Worm (Caenorhabditis elegans) whole organism, late embryonic: ENCODE results near the gene ZC443.2.

Experiments used
- C08G9.2 ChIP-seq: sonication (generic microtip); optimal IDR thresholded peaks from 2 replicates; lab custom pipeline; 2016; ENCODE audit warnings: mild to moderate bottlenecking, missing genetic modification characterization, moderate library complexity, missing compliant biosample characterization
- K02D7.2 ChIP-seq: sonication (generic microtip); optimal IDR thresholded peaks from 2 replicates; lab custom pipeline; 2017; ENCODE audit warnings: mild to moderate bottlenecking, missing genetic modification characterization, missing compliant biosample characterization
- K09A11.1 ChIP-seq: sonication (generic microtip); optimal IDR thresholded peaks from 2 replicates; lab custom pipeline; 2017; ENCODE audit warnings: antibody characterized with exemption, mild to moderate bottlenecking, missing genetic modification characterization, missing compliant biosample characterization; ENCODE audit not compliant: insufficient read depth
- ama-1 ChIP-seq: fragments of 150-350 bp; optimal IDR thresholded peaks from 2 replicates; lab custom pipeline; 2014
- ceh-14 ChIP-seq: sonication (generic microtip); optimal IDR thresholded peaks from 2 replicates; lab custom pipeline; 2016; ENCODE audit warnings: missing genotype, missing genetic modification characterization, missing compliant biosample characterization
- ceh-19 ChIP-seq: fragments of 200-800 bp; sonication (Bioruptor generic); optimal IDR thresholded peaks from 2 replicates; lab custom pipeline; 2018; ENCODE audit warnings: mild to moderate bottlenecking, missing genetic modification characterization, missing compliant biosample characterization
- ceh-2 ChIP-seq: sonication (generic microtip); optimal IDR thresholded peaks from 2 replicates; lab custom pipeline; 2016; ENCODE audit warnings: missing genotype, missing genetic modification characterization, missing compliant biosample characterization
- ceh-22 ChIP-seq: sonication (generic microtip); optimal IDR thresholded peaks from 2 replicates; lab custom pipeline; 2017; ENCODE audit warnings: missing biosample characterization, missing genetic modification characterization
- ceh-24 ChIP-seq: sonication (generic microtip); optimal IDR thresholded peaks from 2 replicates; lab custom pipeline; 2016; ENCODE audit warnings: mild to moderate bottlenecking, missing genetic modification characterization, missing compliant biosample characterization
- ceh-31 ChIP-seq: sonication (generic microtip); optimal IDR thresholded peaks from 2 replicates; lab custom pipeline; 2016; ENCODE audit warnings: missing genetic modification characterization, missing compliant biosample characterization
- ceh-34 ChIP-seq: sonication (generic microtip); optimal IDR thresholded peaks from 2 replicates; lab custom pipeline; 2016; ENCODE audit warnings: mild to moderate bottlenecking, missing genetic modification characterization, missing compliant biosample characterization
- ceh-48 ChIP-seq: sonication (generic microtip); optimal IDR thresholded peaks from 2 replicates; lab custom pipeline; 2016; ENCODE audit warnings: missing genetic modification characterization, inconsistent platforms, missing compliant biosample characterization
- ceh-9 ChIP-seq: sonication (generic microtip); optimal IDR thresholded peaks from 2 replicates; lab custom pipeline; 2016; ENCODE audit warnings: mild to moderate bottlenecking, missing genetic modification characterization, inconsistent platforms, missing compliant biosample characterization
- che-1 ChIP-seq: sonication (generic microtip); optimal IDR thresholded peaks from 2 replicates; lab custom pipeline; 2016; ENCODE audit warnings: mild to moderate bottlenecking, missing genetic modification characterization, missing compliant biosample characterization
- dmd-4 ChIP-seq: sonication (generic microtip); optimal IDR thresholded peaks from 2 replicates; lab custom pipeline; 2016; ENCODE audit warnings: borderline replicate concordance, missing genetic modification characterization, missing compliant biosample characterization
- dve-1 ChIP-seq: sonication (generic microtip); optimal IDR thresholded peaks from 2 replicates; lab custom pipeline; 2017; ENCODE audit warnings: antibody characterized with exemption, mild to moderate bottlenecking, missing genetic modification characterization, missing compliant biosample characterization
- elt-4 ChIP-seq: sonication (generic microtip); optimal IDR thresholded peaks from 2 replicates; lab custom pipeline; 2016; ENCODE audit warnings: missing genetic modification characterization, missing compliant biosample characterization
- ets-4 ChIP-seq: sonication (generic microtip); optimal IDR thresholded peaks from 2 replicates; lab custom pipeline; 2016; ENCODE audit warnings: missing genetic modification characterization, missing compliant biosample characterization
- eyg-1 ChIP-seq: sonication (generic microtip); optimal IDR thresholded peaks from 2 replicates; lab custom pipeline; 2016; ENCODE audit warnings: missing genotype, missing genetic modification characterization, missing compliant biosample characterization
- fkh-10 ChIP-seq: fragments of 150-350 bp; optimal IDR thresholded peaks from 2 replicates; lab custom pipeline; 2014; ENCODE audit warnings: missing biosample characterization, missing genetic modification reagents, missing genetic modification characterization
- hlh-13 ChIP-seq: fragments of 200-800 bp; sonication (Bioruptor generic); optimal IDR thresholded peaks from 2 replicates; lab custom pipeline; 2018; ENCODE audit warnings: mild to moderate bottlenecking, missing genetic modification characterization, missing compliant biosample characterization
- hlh-15 ChIP-seq: sonication (generic microtip); optimal IDR thresholded peaks from 2 replicates; lab custom pipeline; 2016; ENCODE audit warnings: missing genetic modification characterization, missing compliant biosample characterization
- hlh-30 ChIP-seq: sonication (generic microtip); optimal IDR thresholded peaks from 2 replicates; lab custom pipeline; 2017; ENCODE audit warnings: antibody characterized with exemption, missing genetic modification characterization, missing compliant biosample characterization; ENCODE audit not compliant: insufficient read depth
- hlh-6 ChIP-seq: sonication (generic microtip); optimal IDR thresholded peaks from 2 replicates; lab custom pipeline; 2016; ENCODE audit warnings: missing genotype, missing genetic modification characterization, missing compliant biosample characterization
- lim-6 ChIP-seq: sonication (generic microtip); optimal IDR thresholded peaks from 2 replicates; lab custom pipeline; 2016; ENCODE audit warnings: missing genetic modification characterization, missing compliant biosample characterization
- mec-3 ChIP-seq: sonication (generic microtip); optimal IDR thresholded peaks from 2 replicates; lab custom pipeline; 2016; ENCODE audit warnings: borderline replicate concordance, missing genetic modification characterization, missing compliant biosample characterization
- nfya-1 ChIP-seq: sonication (generic microtip); optimal IDR thresholded peaks from 2 replicates; lab custom pipeline; 2017; ENCODE audit warnings: missing genetic modification characterization, mild to moderate bottlenecking, missing compliant biosample characterization, antibody characterized with exemption, moderate library complexity
- nhr-11 ChIP-seq: fragments of 150-350 bp; optimal IDR thresholded peaks from 2 replicates; lab custom pipeline; 2014; ENCODE audit warnings: missing biosample characterization, missing genetic modification characterization
- npax-4 ChIP-seq: sonication (generic microtip); optimal IDR thresholded peaks from 2 replicates; lab custom pipeline; 2016; ENCODE audit warnings: missing genetic modification characterization, missing compliant biosample characterization
- odd-2 ChIP-seq: sonication (generic microtip); optimal IDR thresholded peaks from 2 replicates; lab custom pipeline; 2017; ENCODE audit warnings: antibody characterized with exemption, mild to moderate bottlenecking, missing genetic modification characterization, missing compliant biosample characterization
- pag-3 ChIP-seq: sonication (generic microtip); optimal IDR thresholded peaks from 2 replicates; lab custom pipeline; 2016; ENCODE audit warnings: missing compliant biosample characterization, missing genetic modification characterization, borderline replicate concordance
- pat-9 ChIP-seq: fragments of 200-800 bp; sonication (Bioruptor generic); optimal IDR thresholded peaks from 2 replicates; lab custom pipeline; 2018; ENCODE audit warnings: mild to moderate bottlenecking, missing genetic modification characterization, moderate library complexity, missing compliant biosample characterization
- pax-1 ChIP-seq: fragments of 150-350 bp; optimal IDR thresholded peaks from 2 replicates; lab custom pipeline; 2014; ENCODE audit warnings: missing biosample characterization, missing genetic modification characterization
- pha-4 ChIP-seq: fragments of 150-350 bp; optimal IDR thresholded peaks from 2 replicates; lab custom pipeline; 2018; ENCODE audit warnings: missing biosample characterization, missing genetic modification reagents, missing genetic modification characterization
- sdc-2 ChIP-seq: sonication (generic microtip); optimal IDR thresholded peaks from 2 replicates; lab custom pipeline; 2016; ENCODE audit warnings: missing genotype, missing genetic modification characterization, missing compliant biosample characterization
- sox-2 ChIP-seq: fragments of 200-800 bp; sonication (Bioruptor generic); IDR thresholded peaks from 2 replicates; pipeline ENCODE4 v1.3.6; 2022; ENCODE audit warnings: missing genetic modification reagents, missing genetic modification characterization, missing compliant biosample characterization
- tbx-2 ChIP-seq: sonication (generic microtip); optimal IDR thresholded peaks from 2 replicates; lab custom pipeline; 2016; ENCODE audit warnings: missing genetic modification characterization, missing compliant biosample characterization
- tbx-7 ChIP-seq: sonication (generic microtip); optimal IDR thresholded peaks from 2 replicates; lab custom pipeline; 2016; ENCODE audit warnings: missing genotype, missing genetic modification characterization, missing compliant biosample characterization
- unc-55 ChIP-seq: sonication (generic microtip); optimal IDR thresholded peaks from 2 replicates; lab custom pipeline; 2017; ENCODE audit warnings: missing biosample characterization, missing genetic modification reagents, missing genetic modification characterization
- zip-5 ChIP-seq: sonication (generic microtip); optimal IDR thresholded peaks from 2 replicates; lab custom pipeline; 2016; ENCODE audit warnings: missing genetic modification characterization, missing compliant biosample characterization
- ztf-16 ChIP-seq: sonication (generic microtip); optimal IDR thresholded peaks from 2 replicates; lab custom pipeline; 2017; ENCODE audit warnings: missing genetic modification characterization, missing compliant biosample characterization

The ZC443.2 gene

DNA sequence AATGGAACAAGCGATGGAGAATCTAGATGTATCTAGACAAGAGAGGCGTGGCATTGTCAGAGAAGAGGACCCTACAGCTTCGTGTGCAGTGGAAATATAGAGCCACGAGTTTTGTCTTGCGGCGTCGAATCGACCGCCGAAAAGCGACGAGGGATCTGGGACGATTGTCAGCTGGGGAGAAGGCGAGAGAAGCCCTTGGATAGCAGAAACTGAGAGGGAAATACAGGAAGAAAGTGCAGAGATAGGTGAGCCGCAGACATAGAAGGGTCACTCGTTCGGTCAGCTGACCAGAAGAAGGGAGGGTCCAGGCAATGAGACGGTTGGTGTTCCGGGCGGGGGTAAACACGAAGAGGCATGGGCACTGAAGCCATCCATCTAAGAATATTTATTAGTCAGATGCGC lies 3.5 kb upstream of the ZC443.2 start (continued):
- no peak for TF ChIP-seq ceh-22 (tag; lab: Kevin White, UChicago)
- TF ChIP-seq C08G9.2 (tag; lab: Kevin White, UChicago), result peak; percentile 53
- no peak for TF ChIP-seq ceh-9
- TF ChIP-seq ama-1, result no peak
- peak; percentile 42 for TF ChIP-seq ceh-14 (tag; lab: Kevin White, UChicago)
- TF ChIP-seq ceh-19 (GFP tag; lab: Kevin White, UChicago), result peak; percentile 29
- TF ChIP-seq ceh-2, result peak; percentile 30
- TF ChIP-seq hlh-6 (tag; lab: Kevin White, UChicago), result peak; percentile 58
- peak; percentile 70 for TF ChIP-seq unc-55 (GFP tag; lab: Kevin White, UChicago)

- no peak for TF ChIP-seq dmd-4 (tag; lab: Kevin White, UChicago)
- no peak for TF ChIP-seq K02D7.2 (tag; lab: Kevin White, UChicago)
- TF ChIP-seq unc-55 (GFP tag; lab: Kevin White, UChicago), result no peak
- TF ChIP-seq elt-4 (tag; lab: Kevin White, UChicago), result no peak
- TF ChIP-seq mec-3, result no peak
- TF ChIP-seq hlh-15, result no peak
- no peak for TF ChIP-seq lim-6 (tag; lab: Kevin White, UChicago)
- TF ChIP-seq ztf-16 (tag; lab: Kevin White, UChicago), result no peak
- no peak for TF ChIP-seq hlh-6 (tag; lab: Kevin White, UChicago)
- no peak for TF ChIP-seq ceh-24 (tag; lab: Kevin White, UChicago)
- TF ChIP-seq fkh-10, result no peak
- TF ChIP-seq sdc-2 (tag; lab: Kevin White, UChicago), result no peak
- no peak for TF ChIP-seq C08G9.2 (tag; lab: Kevin White, UChicago)
- no peak for TF ChIP-seq pag-3 (tag; lab: Kevin White, UChicago)
- no peak for TF ChIP-seq tbx-7 (tag; lab: Kevin White, UChicago)
- TF ChIP-seq dve-1 (tag; lab: Kevin White, UChicago), result no peak
- TF ChIP-seq hlh-30 (tag; lab: Kevin White, UChicago), result no peak
- TF ChIP-seq odd-2, result no peak
Measured at ce11 chrV:12814022-12814421, 3.0 kb upstream of the ZC443.2 start, which contains the start of gene ZC443.3. Gene ZC443.3 (minus strand): TSS chrV:12814122.

ce11 chrV:12811810-12812209 lies 818 bp upstream of the ZC443.2 start:
- TF ChIP-seq ceh-34 (tag; lab: Kevin White, UChicago) (peak; percentile 31), sdc-2 (tag; lab: Kevin White, UChicago) (no peak), hlh-15 (no peak), hlh-30 (tag; lab: Kevin White, UChicago) (no peak), ama-1 (peak; percentile 62), tbx-2 (tag; lab: Kevin White, UChicago) (no peak), pax-1 (tag; lab: Kevin White, UChicago) (no peak), ceh-24 (tag; lab: Kevin White, UChicago) (no peak), ceh-19 (GFP tag; lab: Kevin White, UChicago) (no peak)

DNA sequence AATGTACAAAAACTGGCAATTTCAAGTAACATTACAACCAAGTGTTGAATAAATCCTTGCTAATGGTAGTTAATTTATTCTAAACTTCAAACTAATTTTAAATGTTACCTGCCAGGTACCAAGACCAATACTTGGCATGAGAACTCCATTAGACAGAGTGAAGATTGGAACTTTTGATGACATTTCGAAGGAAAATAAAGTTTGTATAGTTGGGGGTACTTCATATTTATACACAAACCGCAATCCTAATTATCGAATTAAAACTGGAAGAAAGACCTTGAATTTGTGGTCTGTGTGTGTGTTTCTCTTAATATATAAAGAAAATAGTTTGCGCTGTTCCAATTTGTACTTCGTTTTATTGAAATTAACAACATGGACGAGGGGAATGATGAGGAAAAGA lies 1.1 kb downstream of the ZC443.2 start, which contains the start of gene ZC443.1:
Gene ZC443.1, minus strand, starts transcription at position 205 of the 400 bp plus-strand sequence.
- no peak for TF ChIP-seq npax-4 (tag; lab: Kevin White, UChicago)
- no peak for TF ChIP-seq tbx-7 (tag; lab: Kevin White, UChicago)
- TF ChIP-seq ceh-22 (tag; lab: Kevin White, UChicago), result no peak
- no peak for TF ChIP-seq pha-4
- no peak for TF ChIP-seq pax-1 (tag; lab: Kevin White, UChicago)
- TF ChIP-seq nfya-1 (tag; lab: Kevin White, UChicago), result no peak
- TF ChIP-seq ceh-48 (tag; lab: Kevin White, UChicago), result no peak
- TF ChIP-seq, all 69 proteins: peak for 0

ce11 chrV:12806190-12806589 lies 4.8 kb downstream of the ZC443.2 start, which contains the start of gene ZC443.7:
Gene ZC443.7 (plus strand): TSS chrV:12806490.
- TF ChIP-seq zip-5 (tag; lab: Kevin White, UChicago), result no peak
- no peak for TF ChIP-seq ceh-31 (tag; lab: Kevin White, UChicago)
- no peak for TF ChIP-seq nhr-11 (tag; lab: Kevin White, UChicago)
- TF ChIP-seq unc-55 (GFP tag; lab: Kevin White, UChicago), result no peak
- TF ChIP-seq npax-4 (tag; lab: Kevin White, UChicago), result no peak
- no peak for TF ChIP-seq ets-4 (tag; lab: Kevin White, UChicago)
- TF ChIP-seq hlh-13, result no peak
- no peak for TF ChIP-seq sox-2 (GFP tag; lab: Robert Waterston, UW)
- TF ChIP-seq eyg-1 (tag; lab: Kevin White, UChicago), result no peak
- no peak for TF ChIP-seq pat-9 (tag; lab: Kevin White, UChicago)
- no peak for TF ChIP-seq K09A11.1
- no peak for TF ChIP-seq che-1 (tag; lab: Kevin White, UChicago)
